Worm (Caenorhabditis elegans) whole organism, midembryonic: ENCODE measurements around the gene lgg-3.

Experiments
- cog-1 ChIP-seq: sonication (generic microtip); optimal IDR thresholded peaks from 2 replicates; lab custom pipeline; 2016; ENCODE audit warnings: missing genetic modification characterization, missing compliant biosample characterization
- ref-1 ChIP-seq: fragments of 200-800 bp; sonication (Bioruptor generic); conservative IDR thresholded peaks from 2 replicates; pipeline ENCODE4 v1.3.6; 2022; ENCODE audit warnings: missing genetic modification reagents, missing genetic modification characterization, missing compliant biosample characterization
- ztf-23 ChIP-seq: fragments of 200-800 bp; sonication (Bioruptor generic); IDR thresholded peaks from 2 replicates; pipeline ENCODE4 v1.3.6; 2022; ENCODE audit warnings: missing genetic modification reagents, missing genetic modification characterization, missing compliant biosample characterization

lgg-3 gene

ce11 chrIII:5653692-5654105, 44.1 kb downstream of the lgg-3 start:
- TF ChIP-seq ref-1 (GFP tag; lab: Robert Waterston, UW) (no peak), ztf-23 (GFP tag; lab: Robert Waterston, UW) (0 out of 2 replicates have a peak, but pooled peaks have one; percentile 13), cog-1 (tag; lab: Kevin White, UChicago) (no peak)
